Worm (Caenorhabditis elegans): ENCODE data around the gene mpz-1.

- TF ChIP-seq cog-1 (tag; optimal IDR thresholded peaks at IDR 0.05) (no peak), ztf-23 (GFP tag; IDR thresholded peaks at IDR 0.05) (no peak), med-1 (GFP tag; optimal IDR thresholded peaks at IDR 0.05; ENCODE audit: insufficient read depth) (no peak), T22C8.4 (GFP tag; IDR thresholded peaks at IDR 0.05) (no peak), flt-1 (GFP tag; IDR thresholded peaks at IDR 0.05) (no peak), ztf-29 (GFP tag; IDR thresholded peaks at IDR 0.05) (no peak)
Measured at ce11 chrII:10778026-10778425, at the start of gene mpz-1.

All from whole organism, midembryonic.